Worm (Caenorhabditis elegans) whole organism, midembryonic: ENCODE data around the gene acy-3.

Source experiments
- cog-1 ChIP-seq: sonication (generic microtip); optimal IDR thresholded peaks from 2 replicates; lab custom pipeline; 2016; ENCODE audit warnings: missing genetic modification characterization, missing compliant biosample characterization
- flt-1 ChIP-seq: fragments of 200-800 bp; sonication (Bioruptor generic); IDR thresholded peaks from 2 replicates; pipeline ENCODE4 v1.3.6; 2022; ENCODE audit warnings: missing genetic modification characterization, missing compliant biosample characterization
- klf-2 ChIP-seq: fragments of 200-800 bp; sonication (Bioruptor generic); conservative IDR thresholded peaks from 2 replicates; pipeline ENCODE4 v1.3.6; 2022; ENCODE audit warnings: missing genetic modification reagents, missing genetic modification characterization, missing compliant biosample characterization
- tab-1 ChIP-seq: fragments of 200-800 bp; sonication (Bioruptor generic); IDR thresholded peaks from 2 replicates; pipeline ENCODE4 v1.3.6; 2022; ENCODE audit warnings: missing genetic modification characterization, missing compliant biosample characterization
- ztf-23 ChIP-seq: fragments of 200-800 bp; sonication (Bioruptor generic); IDR thresholded peaks from 2 replicates; pipeline ENCODE4 v1.3.6; 2022; ENCODE audit warnings: missing genetic modification reagents, missing genetic modification characterization, missing compliant biosample characterization
- ztf-29 ChIP-seq: fragments of 200-800 bp; sonication (Bioruptor generic); IDR thresholded peaks from 2 replicates; pipeline ENCODE4 v1.3.6; 2022; ENCODE audit warnings: missing genetic modification reagents, missing genetic modification characterization, missing compliant biosample characterization

ce11 chrIII:3734007-3734406 lies 52.3 kb downstream of the acy-3 start, which contains the start of gene F34D10.3:
- TF ChIP-seq cog-1 (tag; lab: Kevin White, UChicago) = no peak
- TF ChIP-seq ztf-29 (GFP tag; lab: Robert Waterston, UW) = no peak
- no peak for TF ChIP-seq ztf-23 (GFP tag; lab: Robert Waterston, UW)
- no peak for TF ChIP-seq tab-1
- TF ChIP-seq flt-1 (GFP tag; lab: Robert Waterston, UW) = no peak
- no peak for TF ChIP-seq klf-2 (GFP tag; lab: Robert Waterston, UW)
